Worm (Caenorhabditis elegans) whole organism, mixed stage, embryonic: ENCODE measurements around the gene vps-52.

Experiments used
- M03D4.4 ChIP-seq: sonication (generic microtip); optimal IDR thresholded peaks from 2 replicates; lab custom pipeline; 2017; ENCODE audit warnings: mild to moderate bottlenecking, missing genetic modification characterization, missing compliant biosample characterization
- bed-3 ChIP-seq: fragments of 200-800 bp; sonication (Bioruptor generic); optimal IDR thresholded peaks from 3 replicates; lab custom pipeline; 2018; ENCODE audit warnings: mild to moderate bottlenecking, missing genetic modification characterization, moderate library complexity, missing compliant biosample characterization
- blmp-1 ChIP-seq: fragments of 150-350 bp; optimal IDR thresholded peaks from 2 replicates; lab custom pipeline; 2014; ENCODE audit warnings: missing biosample characterization, missing genetic modification characterization
- ceh-39 ChIP-seq: fragments of 150-350 bp; optimal IDR thresholded peaks from 2 replicates; lab custom pipeline; 2014; ENCODE audit warnings: missing biosample characterization, missing genetic modification characterization
- ceh-83 ChIP-seq: fragments of 200-800 bp; sonication (Bioruptor generic); optimal IDR thresholded peaks from 2 replicates; lab custom pipeline; 2018; ENCODE audit warnings: mild to moderate bottlenecking, missing genetic modification characterization, missing compliant biosample characterization
- ces-1 ChIP-seq: fragments of 150-350 bp; optimal IDR thresholded peaks from 2 replicates; lab custom pipeline; 2014; ENCODE audit warnings: missing biosample characterization, missing genetic modification reagents, missing genetic modification characterization
- cnd-1 ChIP-seq: fragments of 200-800 bp; sonication (Bioruptor generic); optimal IDR thresholded peaks from 2 replicates; lab custom pipeline; 2018; ENCODE audit warnings: mild to moderate bottlenecking, missing genetic modification characterization, missing compliant biosample characterization
- drap-1 ChIP-seq: fragments of 200-800 bp; sonication (Bioruptor generic); optimal IDR thresholded peaks from 3 replicates; lab custom pipeline; 2018; ENCODE audit warnings: mild to moderate bottlenecking, missing genetic modification characterization, missing compliant biosample characterization
- elt-1 ChIP-seq: sonication (generic microtip); optimal IDR thresholded peaks from 2 replicates; lab custom pipeline; 2017; ENCODE audit warnings: missing genetic modification characterization, mild to moderate bottlenecking, missing compliant biosample characterization, antibody characterized with exemption, moderate library complexity, borderline replicate concordance; ENCODE audit not compliant: insufficient read depth
- elt-3 ChIP-seq: fragments of 150-350 bp; optimal IDR thresholded peaks from 2 replicates; lab custom pipeline; 2014; ENCODE audit warnings: missing biosample characterization, missing genetic modification characterization
- flh-1 ChIP-seq: fragments of 200-800 bp; sonication (Bioruptor generic); optimal IDR thresholded peaks from 2 replicates; lab custom pipeline; 2018; ENCODE audit warnings: mild to moderate bottlenecking, missing genetic modification characterization, moderate library complexity, missing compliant biosample characterization
- ham-2 ChIP-seq: fragments of 200-800 bp; sonication (Bioruptor generic); optimal IDR thresholded peaks from 2 replicates; lab custom pipeline; 2018; ENCODE audit warnings: mild to moderate bottlenecking, missing genetic modification characterization, missing compliant biosample characterization
- hlh-1 ChIP-seq: fragments of 150-350 bp; optimal IDR thresholded peaks from 2 replicates; lab custom pipeline; 2014; ENCODE audit warnings: missing biosample characterization, missing genetic modification reagents, missing genetic modification characterization
- lin-32 ChIP-seq: fragments of 200-800 bp; sonication (Bioruptor generic); optimal IDR thresholded peaks from 2 replicates; lab custom pipeline; 2018; ENCODE audit warnings: mild to moderate bottlenecking, missing genetic modification characterization, missing compliant biosample characterization
- lsy-2 ChIP-seq: fragments of 150-350 bp; optimal IDR thresholded peaks from 2 replicates; lab custom pipeline; 2014; ENCODE audit warnings: missing biosample characterization, missing genetic modification characterization
- mab-5 ChIP-seq: fragments of 150-350 bp; optimal IDR thresholded peaks from 2 replicates; lab custom pipeline; 2014; ENCODE audit warnings: missing biosample characterization, missing genetic modification characterization
- mep-1 ChIP-seq: fragments of 150-350 bp; optimal IDR thresholded peaks from 2 replicates; lab custom pipeline; 2017; ENCODE audit warnings: missing biosample characterization, missing genetic modification reagents, missing genetic modification characterization, inconsistent platforms
- mls-2 ChIP-seq: sonication (generic microtip); optimal IDR thresholded peaks from 2 replicates; lab custom pipeline; 2016; ENCODE audit warnings: mild to moderate bottlenecking, missing genetic modification characterization, moderate library complexity, missing compliant biosample characterization
- nhr-12 ChIP-seq: fragments of 150-350 bp; optimal IDR thresholded peaks from 2 replicates; lab custom pipeline; 2014; ENCODE audit warnings: missing biosample characterization, missing genetic modification characterization
- nhr-2 ChIP-seq: fragments of 150-350 bp; optimal IDR thresholded peaks from 2 replicates; lab custom pipeline; 2014; ENCODE audit warnings: missing biosample characterization, missing genetic modification characterization
- nhr-237 ChIP-seq: fragments of 150-350 bp; optimal IDR thresholded peaks from 2 replicates; lab custom pipeline; 2014; ENCODE audit warnings: missing biosample characterization, missing genetic modification characterization
- nhr-28 ChIP-seq: fragments of 150-350 bp; optimal IDR thresholded peaks from 2 replicates; lab custom pipeline; 2014; ENCODE audit warnings: missing biosample characterization, missing genetic modification characterization
- nhr-76 ChIP-seq: sonication (generic microtip); optimal IDR thresholded peaks from 2 replicates; lab custom pipeline; 2017; ENCODE audit warnings: missing biosample characterization, missing genetic modification characterization
- pha-4 ChIP-seq: fragments of 150-350 bp; optimal IDR thresholded peaks from 2 replicates; lab custom pipeline; 2018; ENCODE audit warnings: missing biosample characterization, missing genetic modification reagents, missing genetic modification characterization
- sem-2 ChIP-seq: fragments of 200-800 bp; sonication (Bioruptor generic); optimal IDR thresholded peaks from 2 replicates; lab custom pipeline; 2018; ENCODE audit warnings: mild to moderate bottlenecking, missing genetic modification characterization, missing compliant biosample characterization
- snpc-4 ChIP-seq: fragments of 150-350 bp; optimal IDR thresholded peaks from 2 replicates; lab custom pipeline; 2014; ENCODE audit warnings: missing biosample characterization, missing genetic modification characterization
- sptf-1 ChIP-seq: sonication (generic microtip); optimal IDR thresholded peaks from 2 replicates; lab custom pipeline; 2017; ENCODE audit warnings: mild to moderate bottlenecking, missing genetic modification characterization, moderate library complexity, missing compliant biosample characterization
- tbx-8 ChIP-seq: fragments of 200-800 bp; sonication (Bioruptor generic); optimal IDR thresholded peaks from 2 replicates; lab custom pipeline; 2018; ENCODE audit warnings: mild to moderate bottlenecking, missing genetic modification characterization, moderate library complexity, missing compliant biosample characterization
- unc-120 ChIP-seq: sonication (generic microtip); optimal IDR thresholded peaks from 2 replicates; lab custom pipeline; 2017; ENCODE audit warnings: missing genetic modification characterization, missing compliant biosample characterization; ENCODE audit not compliant: poor library complexity, severe bottlenecking
- unc-39 ChIP-seq: fragments of 150-350 bp; optimal IDR thresholded peaks from 2 replicates; lab custom pipeline; 2014; ENCODE audit warnings: missing biosample characterization, missing genetic modification characterization
- unc-62 ChIP-seq: fragments of 150-350 bp; optimal IDR thresholded peaks from 2 replicates; lab custom pipeline; 2014; ENCODE audit warnings: missing biosample characterization, missing genetic modification reagents, missing genetic modification characterization
- zip-8 ChIP-seq: fragments of 150-350 bp; optimal IDR thresholded peaks from 2 replicates; lab custom pipeline; 2014; ENCODE audit warnings: missing biosample characterization, missing genetic modification characterization
- ztf-11 ChIP-seq: fragments of 150-350 bp; optimal IDR thresholded peaks from 2 replicates; lab custom pipeline; 2014; ENCODE audit warnings: missing biosample characterization, missing genetic modification characterization

Gene vps-52

ce11 chrX:7565005-7565404 is at the start of gene vps-52:
Gene vps-52 (plus strand): TSS chrX:7565323.
- TF ChIP-seq mep-1 (tag; lab: Kevin White, UChicago) (peak; percentile 36), ces-1 (GFP tag; lab: Kevin White, UChicago) (peak; percentile 26), ztf-11 (no peak)

- TF ChIP-seq ces-1 (GFP tag; lab: Kevin White, UChicago) (no peak), nhr-76 (tag; lab: Kevin White, UChicago) (no peak), bed-3 (GFP tag; lab: Kevin White, UChicago) (no peak), sptf-1 (no peak), mab-5 (tag; lab: Kevin White, UChicago) (no peak), M03D4.4 (tag; lab: Kevin White, UChicago) (no peak), lin-32 (GFP tag; lab: Kevin White, UChicago) (no peak), lsy-2 (tag; lab: Kevin White, UChicago) (no peak)
Measured at ce11 chrX:7519569-7519968, 45.6 kb upstream of the vps-52 start, which contains the start of gene chts-1. Gene chts-1 (minus strand): TSS chrX:7519669.

ce11 chrX:7522595-7522994 is 42.5 kb upstream of the vps-52 start:
- TF ChIP-seq bed-3 (GFP tag; lab: Kevin White, UChicago) (no peak), hlh-1 (tag; lab: Kevin White, UChicago) (peak; percentile 88)
- TF ChIP-seq, all 35 proteins: peak for 1

- peak; percentile 29 for TF ChIP-seq unc-120
- no peak for TF ChIP-seq flh-1 (GFP tag; lab: Kevin White, UChicago)
- TF ChIP-seq blmp-1 (tag; lab: Kevin White, UChicago) = no peak
- no peak for TF ChIP-seq zip-8 (tag; lab: Kevin White, UChicago)
- TF ChIP-seq M03D4.4 (tag; lab: Kevin White, UChicago) = peak; percentile 34
- TF ChIP-seq nhr-2 = no peak
- no peak for TF ChIP-seq elt-1 (tag; lab: Kevin White, UChicago)
- TF ChIP-seq ztf-11 = no peak
- TF ChIP-seq nhr-28 (tag; lab: Kevin White, UChicago) = no peak
- no peak for TF ChIP-seq lin-32 (GFP tag; lab: Kevin White, UChicago)
- no peak for TF ChIP-seq ham-2 (GFP tag; lab: Kevin White, UChicago)
- TF ChIP-seq hlh-1 (tag; lab: Kevin White, UChicago) = peak; percentile 90
- no peak for TF ChIP-seq sptf-1
- no peak for TF ChIP-seq snpc-4 (tag; lab: Kevin White, UChicago)
- peak; percentile 18 for TF ChIP-seq unc-62
- TF ChIP-seq nhr-237 = no peak
- no peak for TF ChIP-seq cnd-1
- no peak for TF ChIP-seq sem-2
- TF ChIP-seq mep-1 (tag; lab: Kevin White, UChicago) = no peak
- TF ChIP-seq ces-1 (GFP tag; lab: Kevin White, UChicago) = peak; percentile 9
- no peak for TF ChIP-seq pha-4 (tag; lab: Kevin White, UChicago)
- TF ChIP-seq mls-2 (tag; lab: Kevin White, UChicago) = no peak
- no peak for TF ChIP-seq ceh-83
Measured at ce11 chrX:7523799-7524198, 41.3 kb upstream of the vps-52 start.

- TF ChIP-seq ceh-83 (no peak), ces-1 (GFP tag; lab: Kevin White, UChicago) (no peak), nhr-28 (tag; lab: Kevin White, UChicago) (no peak), sptf-1 (no peak), ceh-39 (no peak), pha-4 (tag; lab: Kevin White, UChicago) (no peak), nhr-2 (no peak)
Measured at ce11 chrX:7525271-7525670, 39.9 kb upstream of the vps-52 start, which contains the start of gene F46C8.3. Gene F46C8.3 (plus strand): TSS chrX:7525571.

- TF ChIP-seq nhr-237 (no peak), pha-4 (tag; lab: Kevin White, UChicago) (no peak), unc-62 (no peak), sptf-1 (no peak), ztf-11 (no peak), nhr-12 (tag; lab: Kevin White, UChicago) (no peak), elt-3 (tag; lab: Kevin White, UChicago) (no peak), drap-1 (GFP tag; lab: Kevin White, UChicago) (no peak), tbx-8 (GFP tag; lab: Kevin White, UChicago) (no peak), mab-5 (tag; lab: Kevin White, UChicago) (no peak), mep-1 (tag; lab: Kevin White, UChicago) (no peak), unc-39 (tag; lab: Kevin White, UChicago) (no peak), nhr-76 (tag; lab: Kevin White, UChicago) (no peak), ham-2 (GFP tag; lab: Kevin White, UChicago) (no peak), ceh-83 (no peak)
Measured at ce11 chrX:7532632-7533031, 32.5 kb upstream of the vps-52 start, which contains the start of gene ceh-14. Gene ceh-14 (minus strand): TSS chrX:7532732.
